Fruit fly (Drosophila melanogaster) whole organism, adult: ENCODE data around the gene smash.

ENCODE experiments used
- CG11617 ChIP-seq: fragments of 200-800 bp; sonication (Bioruptor generic); optimal IDR thresholded peaks from 2 replicates; lab custom pipeline; 2017; ENCODE audit warnings: mild to moderate bottlenecking, missing biosample characterization, missing genetic modification reagents, missing genetic modification characterization
- CG12768 ChIP-seq: fragments of 200-800 bp; sonication (Bioruptor generic); optimal IDR thresholded peaks from 2 replicates; lab custom pipeline; 2017; ENCODE audit warnings: missing biosample characterization, missing genetic modification characterization, mild to moderate bottlenecking, moderate library complexity, missing genetic modification reagents
- CG14711 ChIP-seq: fragments of 200-800 bp; sonication (Bioruptor generic); optimal IDR thresholded peaks from 2 replicates; lab custom pipeline; 2018; ENCODE audit warnings: missing biosample characterization, mild to moderate bottlenecking, missing genetic modification characterization, moderate library complexity
- CG1620 ChIP-seq: fragments of 200-800 bp; sonication (Bioruptor generic); optimal IDR thresholded peaks from 2 replicates; lab custom pipeline; 2016; ENCODE audit warnings: missing biosample characterization, missing genetic modification characterization
- CG33017 ChIP-seq: fragments of 200-800 bp; sonication (Bioruptor generic); optimal IDR thresholded peaks from 2 replicates; lab custom pipeline; 2018; ENCODE audit warnings: missing biosample characterization, mild to moderate bottlenecking, missing genetic modification characterization, moderate library complexity
- CG5204 ChIP-seq: fragments of 200-800 bp; sonication (Bioruptor generic); optimal IDR thresholded peaks from 2 replicates; lab custom pipeline; 2016; ENCODE audit warnings: missing biosample characterization, missing genetic modification characterization
- CG7045 ChIP-seq: fragments of 200-800 bp; sonication (Bioruptor generic); optimal IDR thresholded peaks from 2 replicates; lab custom pipeline; 2017; ENCODE audit warnings: missing biosample characterization, mild to moderate bottlenecking, missing genetic modification characterization
- CG7101 ChIP-seq: fragments of 200-800 bp; sonication (Bioruptor generic); optimal IDR thresholded peaks from 2 replicates; lab custom pipeline; 2018; ENCODE audit warnings: missing biosample characterization, mild to moderate bottlenecking, missing genetic modification characterization, moderate library complexity
- Clk ChIP-seq: fragments of 200-800 bp; sonication (Bioruptor generic); optimal IDR thresholded peaks from 2 replicates; lab custom pipeline; 2017; ENCODE audit warnings: missing biosample characterization, missing genetic modification characterization
- Crg-1 ChIP-seq: fragments of 200-800 bp; sonication (Bioruptor generic); optimal IDR thresholded peaks from 2 replicates; lab custom pipeline; 2016; ENCODE audit warnings: missing biosample characterization, missing genetic modification characterization
- Hr96 ChIP-seq: fragments of 200-800 bp; sonication (Bioruptor generic); optimal IDR thresholded peaks from 2 replicates; lab custom pipeline; 2016; ENCODE audit warnings: missing biosample characterization, missing genetic modification characterization
- Mnt ChIP-seq: fragments of 200-800 bp; sonication (Bioruptor generic); optimal IDR thresholded peaks from 2 replicates; lab custom pipeline; 2016; ENCODE audit warnings: missing biosample characterization, mild to moderate bottlenecking, missing genetic modification characterization
- bab1 ChIP-seq: fragments of 200-800 bp; sonication (Bioruptor generic); optimal IDR thresholded peaks from 3 replicates; lab custom pipeline; 2019; ENCODE audit warnings: missing biosample characterization, mild to moderate bottlenecking, missing genetic modification characterization, moderate library complexity
- cic ChIP-seq: fragments of 200-800 bp; sonication (Bioruptor generic); optimal IDR thresholded peaks from 2 replicates; lab custom pipeline; 2017; ENCODE audit warnings: missing biosample characterization, mild to moderate bottlenecking, missing genetic modification characterization, moderate library complexity
- cnc ChIP-seq, 2 experiments: fragments of >200 bp; optimal IDR thresholded peaks; 2 replicates each; lab custom pipeline; 2017
- kay ChIP-seq: fragments of 200-800 bp; sonication (Bioruptor generic); peaks from one replicate; lab custom pipeline; 2016; ENCODE audit warnings: missing biosample characterization, missing genetic modification characterization, borderline replicate concordance
- ovo ChIP-seq: fragments of 200-800 bp; sonication (Bioruptor generic); optimal IDR thresholded peaks from 2 replicates; lab custom pipeline; 2016; ENCODE audit warnings: missing biosample characterization, missing genetic modification characterization
- pad ChIP-seq: fragments of 200-800 bp; sonication (Bioruptor generic); optimal IDR thresholded peaks from 3 replicates; lab custom pipeline; 2017; ENCODE audit warnings: missing biosample characterization, missing genetic modification characterization, mild to moderate bottlenecking, moderate library complexity, missing genetic modification reagents
- tj ChIP-seq: fragments of 200-800 bp; sonication (Bioruptor generic); optimal IDR thresholded peaks from 3 replicates; lab custom pipeline; 2017; ENCODE audit warnings: missing biosample characterization, mild to moderate bottlenecking, missing genetic modification characterization, moderate library complexity
- toe ChIP-seq: fragments of 200-800 bp; sonication (Bioruptor generic); optimal IDR thresholded peaks from 2 replicates; lab custom pipeline; 2016; ENCODE audit warnings: missing biosample characterization, missing genetic modification characterization

Gene smash

dm6 chr3R:4664947-4665346, 5.6 kb downstream of the smash start:
- TF ChIP-seq CG12768 (GFP tag; lab: Kevin White, UChicago): peak; percentile 99
- peak; percentile 93 for TF ChIP-seq pad (GFP tag; lab: Kevin White, UChicago)
- peak; percentile 95 for TF ChIP-seq toe (GFP tag; lab: Kevin White, UChicago)
- peak in 1 of 2 experiments; percentile 88 for TF ChIP-seq cnc (optimal IDR thresholded peaks at IDR 0.05; lab: Kevin White, UChicago)
- peak; percentile 99 for TF ChIP-seq cic (GFP tag; lab: Kevin White, UChicago)
- peak; percentile 77 for TF ChIP-seq tj (GFP tag; lab: Kevin White, UChicago)
- peak; percentile 99 for TF ChIP-seq CG1620 (GFP tag; lab: Kevin White, UChicago)
- peak; percentile 96 for TF ChIP-seq Mnt (GFP tag; lab: Kevin White, UChicago)
- peak; percentile 99 for TF ChIP-seq CG7101 (tag; lab: Kevin White, UChicago)
- TF ChIP-seq CG5204 (GFP tag; lab: Kevin White, UChicago): peak; percentile 92
- TF ChIP-seq kay (GFP tag; lab: Kevin White, UChicago): peak; percentile 99
- peak; percentile 89 for TF ChIP-seq CG14711
- peak; percentile 96 for TF ChIP-seq Clk (GFP tag; lab: Kevin White, UChicago)
- TF ChIP-seq CG11617 (GFP tag; lab: Kevin White, UChicago): peak; percentile 98
- TF ChIP-seq ovo (GFP tag; lab: Kevin White, UChicago): peak; percentile 100
- peak; percentile 56 for TF ChIP-seq bab1
- TF ChIP-seq Crg-1 (GFP tag; lab: Kevin White, UChicago): peak; percentile 100
- peak; percentile 94 for TF ChIP-seq Hr96
- peak; percentile 97 for TF ChIP-seq CG33017
- peak; percentile 99 for TF ChIP-seq CG7045

dm6 chr3R:4666014-4666652, 6.8 kb downstream of the smash start:
- no peak for TF ChIP-seq cic (GFP tag; lab: Kevin White, UChicago)
- peak; percentile 66 for TF ChIP-seq kay (GFP tag; lab: Kevin White, UChicago)

dm6 chr3R:4667399-4668201, 8.2 kb downstream of the smash start:
- TF ChIP-seq Crg-1 (GFP tag; lab: Kevin White, UChicago): no peak
- TF ChIP-seq cic (GFP tag; lab: Kevin White, UChicago): no peak
- TF ChIP-seq kay (GFP tag; lab: Kevin White, UChicago): no peak
- no peak for TF ChIP-seq bab1
- TF ChIP-seq CG12768 (GFP tag; lab: Kevin White, UChicago): no peak
- no peak for TF ChIP-seq CG1620 (GFP tag; lab: Kevin White, UChicago)
- no peak for TF ChIP-seq CG7101 (tag; lab: Kevin White, UChicago)
- TF ChIP-seq Hr96: no peak
- no peak for TF ChIP-seq CG33017
- no peak for TF ChIP-seq pad (GFP tag; lab: Kevin White, UChicago)
- TF ChIP-seq cnc (optimal IDR thresholded peaks at IDR 0.05; lab: Kevin White, UChicago): no peak
- TF ChIP-seq CG7045: no peak
- no peak for TF ChIP-seq Mnt (GFP tag; lab: Kevin White, UChicago)
- TF ChIP-seq toe (GFP tag; lab: Kevin White, UChicago): no peak
- no peak for TF ChIP-seq Clk (GFP tag; lab: Kevin White, UChicago)
- no peak for TF ChIP-seq CG14711
- TF ChIP-seq CG11617 (GFP tag; lab: Kevin White, UChicago): no peak
- TF ChIP-seq ovo (GFP tag; lab: Kevin White, UChicago): no peak

dm6 chr3R:4676981-4677665, 17.7 kb downstream of the smash start:
- no peak for TF ChIP-seq CG5204 (GFP tag; lab: Kevin White, UChicago)
- TF ChIP-seq kay (GFP tag; lab: Kevin White, UChicago): peak; percentile 3
- TF ChIP-seq cic (GFP tag; lab: Kevin White, UChicago): no peak
- TF ChIP-seq Clk (GFP tag; lab: Kevin White, UChicago): no peak
- TF ChIP-seq CG14711: no peak
- TF ChIP-seq CG1620 (GFP tag; lab: Kevin White, UChicago): no peak
- no peak for TF ChIP-seq Hr96
- no peak for TF ChIP-seq tj (GFP tag; lab: Kevin White, UChicago)
- no peak for TF ChIP-seq bab1

- TF ChIP-seq CG33017 (no peak), CG5204 (GFP tag; lab: Kevin White, UChicago) (no peak), CG12768 (GFP tag; lab: Kevin White, UChicago) (no peak), kay (GFP tag; lab: Kevin White, UChicago) (no peak), CG7045 (no peak), CG1620 (GFP tag; lab: Kevin White, UChicago) (no peak), Crg-1 (GFP tag; lab: Kevin White, UChicago) (no peak), Clk (GFP tag; lab: Kevin White, UChicago) (no peak), toe (GFP tag; lab: Kevin White, UChicago) (no peak), bab1 (no peak), pad (GFP tag; lab: Kevin White, UChicago) (no peak), CG11617 (GFP tag; lab: Kevin White, UChicago) (no peak), ovo (GFP tag; lab: Kevin White, UChicago) (no peak), Hr96 (no peak), CG14711 (no peak), CG7101 (tag; lab: Kevin White, UChicago) (no peak)
These were observed 19.0 kb downstream of the smash start for dm6 chr3R:4678362-4678761.
